Worm (Caenorhabditis elegans) whole organism, L2 larva: Measurements from ENCODE around the gene W10G11.3.

Source experiments
- F13H6.1 ChIP-seq: sonication (generic microtip); optimal IDR thresholded peaks from 2 replicates; lab custom pipeline; 2016; ENCODE audit warnings: missing genetic modification characterization, missing compliant biosample characterization
- aly-2 ChIP-seq: fragments of 150-350 bp; optimal IDR thresholded peaks from 2 replicates; lab custom pipeline; 2014; ENCODE audit warnings: missing biosample characterization, missing genetic modification characterization
- ama-1 ChIP-seq: fragments of 150-350 bp; optimal IDR thresholded peaks from 2 replicates; lab custom pipeline; 2018; ENCODE audit warnings: inconsistent platforms
- egl-27 ChIP-seq: sonication (generic microtip); optimal IDR thresholded peaks from 3 replicates; lab custom pipeline; 2017; ENCODE audit warnings: missing biosample characterization, missing genetic modification reagents, missing genetic modification characterization
- elt-3 ChIP-seq: sonication (generic microtip); optimal IDR thresholded peaks from 2 replicates; lab custom pipeline; 2017; ENCODE audit warnings: missing biosample characterization, missing genetic modification characterization
- lin-13 ChIP-seq: fragments of 150-350 bp; optimal IDR thresholded peaks from 2 replicates; lab custom pipeline; 2014; ENCODE audit warnings: missing biosample characterization, missing genetic modification reagents, missing genetic modification characterization
- lsy-2 ChIP-seq, 2 experiments: fragments of 150-350 bp in 1 of 2; sonication (generic microtip) in 1 of 2; optimal IDR thresholded peaks; 2 replicates each; lab custom pipeline; 2014 to 2017; ENCODE audit warnings: missing biosample characterization in 2 of 2, missing genetic modification characterization in 2 of 2
- nhr-23 ChIP-seq: fragments of 150-350 bp; optimal IDR thresholded peaks from 2 replicates; lab custom pipeline; 2014; ENCODE audit warnings: missing biosample characterization, missing genetic modification reagents, missing genetic modification characterization
- nhr-237 ChIP-seq: fragments of 150-350 bp; optimal IDR thresholded peaks from 2 replicates; lab custom pipeline; 2014; ENCODE audit warnings: missing biosample characterization, missing genetic modification characterization
- nhr-25 ChIP-seq: fragments of 150-350 bp; sonication (generic microtip); optimal IDR thresholded peaks from 3 replicates; lab custom pipeline; 2014; ENCODE audit warnings: missing biosample characterization, missing genetic modification characterization
- nhr-77 ChIP-seq: fragments of 150-350 bp; optimal IDR thresholded peaks from 2 replicates; lab custom pipeline; 2014; ENCODE audit warnings: missing biosample characterization, missing genetic modification characterization
- skn-1 ChIP-seq: sonication (generic microtip); optimal IDR thresholded peaks from 2 replicates; lab custom pipeline; 2017; ENCODE audit warnings: missing biosample characterization, missing genetic modification characterization
- zag-1 ChIP-seq: fragments of 150-350 bp; optimal IDR thresholded peaks from 2 replicates; lab custom pipeline; 2014; ENCODE audit warnings: missing biosample characterization, missing genetic modification characterization

DNA sequence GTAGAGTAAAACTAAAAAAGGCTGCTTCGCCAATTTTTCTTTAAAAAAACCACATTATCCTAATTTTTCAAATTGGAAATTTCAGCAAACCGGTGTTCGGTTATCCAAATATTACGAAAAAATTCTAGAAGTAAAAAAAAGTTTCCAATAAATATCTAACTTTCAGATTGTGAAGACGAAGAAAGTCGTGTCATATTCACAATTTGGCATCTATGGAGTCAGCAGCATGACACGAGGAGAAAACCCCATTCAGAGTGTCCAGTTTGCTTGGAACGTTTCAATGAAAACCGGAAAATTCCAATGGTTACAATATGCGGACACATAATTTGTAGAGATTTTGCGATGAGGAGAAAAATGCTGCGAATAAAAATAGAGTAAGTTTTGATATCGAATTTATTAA lies 33.0 kb upstream of the W10G11.3 start, which contains the start of gene Y49F6A.12:
- TF ChIP-seq egl-27 (tag; lab: Kevin White, UChicago) (no peak), zag-1 (tag; lab: Kevin White, UChicago) (no peak), elt-3 (tag; lab: Kevin White, UChicago) (no peak), ama-1 (lab: Kevin White, UChicago) (no peak), nhr-237 (tag; lab: Kevin White, UChicago) (no peak), nhr-77 (tag; lab: Kevin White, UChicago) (no peak), nhr-23 (tag; lab: Kevin White, UChicago) (no peak), lsy-2 (tag; optimal IDR thresholded peaks at IDR 0.05; lab: Kevin White, UChicago) (no peak), nhr-25 (tag; lab: Kevin White, UChicago) (no peak), lin-13 (GFP tag; lab: Kevin White, UChicago) (no peak), F13H6.1 (tag; lab: Kevin White, UChicago) (no peak), skn-1 (no peak), aly-2 (tag; lab: Kevin White, UChicago) (no peak)
